Worm (Caenorhabditis elegans) whole organism, early embryonic: ENCODE measurements around the gene F46C5.2.

ENCODE experiments used
- B0310.2 ChIP-seq: sonication (generic microtip); optimal IDR thresholded peaks from 2 replicates; lab custom pipeline; 2016; ENCODE audit warnings: mild to moderate bottlenecking, missing genetic modification characterization, missing compliant biosample characterization
- F13C5.2 ChIP-seq: sonication (generic microtip); optimal IDR thresholded peaks from 2 replicates; lab custom pipeline; 2017; ENCODE audit warnings: mild to moderate bottlenecking, missing genetic modification characterization, inconsistent platforms, missing compliant biosample characterization
- aly-1 ChIP-seq: sonication (generic microtip); optimal IDR thresholded peaks from 2 replicates; lab custom pipeline; 2016; ENCODE audit warnings: missing genetic modification characterization, missing compliant biosample characterization
- ama-1 ChIP-seq: fragments of 150-350 bp; optimal IDR thresholded peaks from 2 replicates; lab custom pipeline; 2014
- ceh-13 ChIP-seq: fragments of 200-800 bp; sonication (Bioruptor generic); optimal IDR thresholded peaks from 2 replicates; lab custom pipeline; 2018; ENCODE audit warnings: mild to moderate bottlenecking, missing genetic modification characterization, missing compliant biosample characterization
- ceh-36 ChIP-seq: sonication (generic microtip); optimal IDR thresholded peaks from 2 replicates; lab custom pipeline; 2016; ENCODE audit warnings: missing genetic modification characterization, inconsistent platforms, missing compliant biosample characterization
- ets-7 ChIP-seq: sonication (generic microtip); optimal IDR thresholded peaks from 2 replicates; lab custom pipeline; 2016; ENCODE audit warnings: missing genotype, missing genetic modification characterization, missing compliant biosample characterization
- flt-1 ChIP-seq: fragments of 200-800 bp; sonication (Bioruptor generic); IDR thresholded peaks from 2 replicates; pipeline ENCODE4 v1.3.6; 2022; ENCODE audit warnings: missing genetic modification characterization, missing compliant biosample characterization
- hmbx-1 ChIP-seq: sonication (generic microtip); optimal IDR thresholded peaks from 2 replicates; lab custom pipeline; 2016; ENCODE audit warnings: mild to moderate bottlenecking, missing genetic modification characterization, missing compliant biosample characterization
- hmg-4 ChIP-seq: fragments of 200-800 bp; sonication (Bioruptor generic); optimal IDR thresholded peaks from 2 replicates; lab custom pipeline; 2018; ENCODE audit warnings: mild to moderate bottlenecking, missing genetic modification characterization, missing compliant biosample characterization
- hnd-1 ChIP-seq: sonication (generic microtip); optimal IDR thresholded peaks from 2 replicates; lab custom pipeline; 2016; ENCODE audit warnings: missing genetic modification characterization, missing compliant biosample characterization
- pes-1 ChIP-seq: fragments of 200-800 bp; sonication (Bioruptor generic); IDR thresholded peaks from 2 replicates; pipeline ENCODE4 v1.3.6; 2022; ENCODE audit warnings: missing genetic modification reagents, missing genetic modification characterization, missing compliant biosample characterization
- scrt-1 ChIP-seq: fragments of 200-800 bp; sonication (Bioruptor generic); IDR thresholded peaks from 2 replicates; pipeline ENCODE4 v1.3.6; 2022; ENCODE audit warnings: missing genetic modification characterization, missing compliant biosample characterization
- sea-1 ChIP-seq: fragments of 200-800 bp; sonication (Bioruptor generic); conservative IDR thresholded peaks from 2 replicates; pipeline ENCODE4 v1.3.6; 2022; ENCODE audit warnings: missing genetic modification characterization, missing compliant biosample characterization
- tbx-11 ChIP-seq: fragments of 200-800 bp; sonication (Bioruptor generic); IDR thresholded peaks from 2 replicates; pipeline ENCODE4 v1.3.6; 2022; ENCODE audit warnings: missing genetic modification characterization, missing compliant biosample characterization
- tbx-37 ChIP-seq: fragments of 200-800 bp; sonication (Bioruptor generic); conservative IDR thresholded peaks from 2 replicates; pipeline ENCODE4 v1.3.6; 2022; ENCODE audit warnings: missing genetic modification reagents, missing genetic modification characterization, missing compliant biosample characterization
- tra-4 ChIP-seq: sonication (generic microtip); optimal IDR thresholded peaks from 2 replicates; lab custom pipeline; 2017; ENCODE audit warnings: missing genetic modification characterization, missing compliant biosample characterization

The F46C5.2 gene

ce11 chrII:8845298-8845697 lies 16.2 kb upstream of the F46C5.2 start, which contains the start of gene agxt-1:
Gene agxt-1, plus strand, starts transcription at chrII:8845598.
- TF ChIP-seq aly-1, result no peak
- TF ChIP-seq tbx-11, result no peak
- no peak for TF ChIP-seq sea-1 (GFP tag; lab: Robert Waterston, UW)
- no peak for TF ChIP-seq ceh-36 (tag; lab: Kevin White, UChicago)
- TF ChIP-seq B0310.2 (tag; lab: Kevin White, UChicago), result no peak
- no peak for TF ChIP-seq tbx-37 (GFP tag; lab: Robert Waterston, UW)

ce11 chrII:8844465-8845126 lies 15.5 kb upstream of the F46C5.2 start, which contains the start of gene F46C5.6:
Gene F46C5.6, minus strand, starts transcription at chrII:8844515.
- TF ChIP-seq tbx-11 (no peak), scrt-1 (GFP tag; lab: Robert Waterston, UW) (no peak), ceh-13 (no peak), aly-1 (no peak), ets-7 (tag; lab: Kevin White, UChicago) (no peak), flt-1 (GFP tag; lab: Robert Waterston, UW) (no peak), ceh-36 (tag; lab: Kevin White, UChicago) (no peak), pes-1 (GFP tag; lab: Robert Waterston, UW) (no peak), ama-1 (no peak), F13C5.2 (tag; lab: Kevin White, UChicago) (no peak), B0310.2 (tag; lab: Kevin White, UChicago) (no peak)

ce11 chrII:8839025-8839424 lies 9.9 kb upstream of the F46C5.2 start, which contains the start of gene F46C5.7:
Gene F46C5.7, plus strand, starts transcription at chrII:8839325.
- TF ChIP-seq hmg-4 (GFP tag; lab: Kevin White, UChicago) (no peak), F13C5.2 (tag; lab: Kevin White, UChicago) (no peak), flt-1 (GFP tag; lab: Robert Waterston, UW) (no peak), hmbx-1 (tag; lab: Kevin White, UChicago) (no peak), ama-1 (no peak), ceh-13 (no peak), ets-7 (tag; lab: Kevin White, UChicago) (no peak), aly-1 (no peak), tbx-37 (GFP tag; lab: Robert Waterston, UW) (no peak), B0310.2 (tag; lab: Kevin White, UChicago) (no peak), sea-1 (GFP tag; lab: Robert Waterston, UW) (no peak), ceh-36 (tag; lab: Kevin White, UChicago) (no peak), tra-4 (tag; lab: Kevin White, UChicago) (no peak), scrt-1 (GFP tag; lab: Robert Waterston, UW) (no peak), hnd-1 (no peak), pes-1 (GFP tag; lab: Robert Waterston, UW) (no peak)

ce11 chrII:8835857-8836256 lies 6.8 kb upstream of the F46C5.2 start, which contains the start of gene F46C5.4:
Gene F46C5.4, plus strand, starts transcription at chrII:8836078.
- TF ChIP-seq tbx-11 (no peak), hnd-1 (no peak), tbx-37 (GFP tag; lab: Robert Waterston, UW) (no peak), aly-1 (no peak), ets-7 (tag; lab: Kevin White, UChicago) (no peak), sea-1 (GFP tag; lab: Robert Waterston, UW) (no peak), flt-1 (GFP tag; lab: Robert Waterston, UW) (no peak)

- TF ChIP-seq scrt-1 (GFP tag; lab: Robert Waterston, UW), result no peak
- no peak for TF ChIP-seq ceh-36 (tag; lab: Kevin White, UChicago)
- TF ChIP-seq B0310.2 (tag; lab: Kevin White, UChicago), result no peak
- TF ChIP-seq aly-1, result no peak
- no peak for TF ChIP-seq hnd-1
- no peak for TF ChIP-seq flt-1 (GFP tag; lab: Robert Waterston, UW)
- no peak for TF ChIP-seq F13C5.2 (tag; lab: Kevin White, UChicago)
- no peak for TF ChIP-seq tra-4 (tag; lab: Kevin White, UChicago)
- TF ChIP-seq tbx-37 (GFP tag; lab: Robert Waterston, UW), result no peak
- TF ChIP-seq ets-7 (tag; lab: Kevin White, UChicago), result no peak
- no peak for TF ChIP-seq hmbx-1 (tag; lab: Kevin White, UChicago)
- TF ChIP-seq ama-1, result no peak
- no peak for TF ChIP-seq pes-1 (GFP tag; lab: Robert Waterston, UW)
- TF ChIP-seq sea-1 (GFP tag; lab: Robert Waterston, UW), result no peak
- no peak for TF ChIP-seq ceh-13
- no peak for TF ChIP-seq tbx-11
- TF ChIP-seq hmg-4 (GFP tag; lab: Kevin White, UChicago), result no peak
Measured at ce11 chrII:8832941-8833340, 3.9 kb upstream of the F46C5.2 start.

ce11 chrII:8830917-8831316 lies 1.8 kb upstream of the F46C5.2 start:
- no peak for TF ChIP-seq scrt-1 (GFP tag; lab: Robert Waterston, UW)
- TF ChIP-seq tbx-11, result no peak
- no peak for TF ChIP-seq sea-1 (GFP tag; lab: Robert Waterston, UW)
- no peak for TF ChIP-seq F13C5.2 (tag; lab: Kevin White, UChicago)
- no peak for TF ChIP-seq tbx-37 (GFP tag; lab: Robert Waterston, UW)
- TF ChIP-seq aly-1, result no peak
- no peak for TF ChIP-seq hmbx-1 (tag; lab: Kevin White, UChicago)
- no peak for TF ChIP-seq ama-1
- TF ChIP-seq hmg-4 (GFP tag; lab: Kevin White, UChicago), result no peak
- no peak for TF ChIP-seq B0310.2 (tag; lab: Kevin White, UChicago)

- TF ChIP-seq sea-1 (GFP tag; lab: Robert Waterston, UW) (no peak), tra-4 (tag; lab: Kevin White, UChicago) (no peak), ceh-13 (no peak), hmg-4 (GFP tag; lab: Kevin White, UChicago) (no peak), aly-1 (no peak), ets-7 (tag; lab: Kevin White, UChicago) (no peak), flt-1 (GFP tag; lab: Robert Waterston, UW) (no peak), scrt-1 (GFP tag; lab: Robert Waterston, UW) (no peak), hmbx-1 (tag; lab: Kevin White, UChicago) (no peak), tbx-37 (GFP tag; lab: Robert Waterston, UW) (no peak), pes-1 (GFP tag; lab: Robert Waterston, UW) (no peak), B0310.2 (tag; lab: Kevin White, UChicago) (no peak), F13C5.2 (tag; lab: Kevin White, UChicago) (no peak), ama-1 (no peak), hnd-1 (no peak), tbx-11 (no peak)
Measured at ce11 chrII:8825769-8826168, 3.3 kb downstream of the F46C5.2 start, which contains the start of gene nas-25. Gene nas-25, plus strand, starts transcription at chrII:8826069.
